Worm (Caenorhabditis elegans) whole organism, early embryonic: ENCODE data around the gene tag-244.

Source experiments
- ama-1 ChIP-seq: fragments of 150-350 bp; optimal IDR thresholded peaks from 2 replicates; lab custom pipeline; 2014
- ceh-13 ChIP-seq: fragments of 200-800 bp; sonication (Bioruptor generic); optimal IDR thresholded peaks from 2 replicates; lab custom pipeline; 2018; ENCODE audit warnings: mild to moderate bottlenecking, missing genetic modification characterization, missing compliant biosample characterization
- ets-7 ChIP-seq: sonication (generic microtip); optimal IDR thresholded peaks from 2 replicates; lab custom pipeline; 2016; ENCODE audit warnings: missing genotype, missing genetic modification characterization, missing compliant biosample characterization
- hmbx-1 ChIP-seq: sonication (generic microtip); optimal IDR thresholded peaks from 2 replicates; lab custom pipeline; 2016; ENCODE audit warnings: mild to moderate bottlenecking, missing genetic modification characterization, missing compliant biosample characterization
- hnd-1 ChIP-seq: sonication (generic microtip); optimal IDR thresholded peaks from 2 replicates; lab custom pipeline; 2016; ENCODE audit warnings: missing genetic modification characterization, missing compliant biosample characterization
- scrt-1 ChIP-seq: fragments of 200-800 bp; sonication (Bioruptor generic); IDR thresholded peaks from 2 replicates; pipeline ENCODE4 v1.3.6; 2022; ENCODE audit warnings: missing genetic modification characterization, missing compliant biosample characterization
- sea-1 ChIP-seq: fragments of 200-800 bp; sonication (Bioruptor generic); conservative IDR thresholded peaks from 2 replicates; pipeline ENCODE4 v1.3.6; 2022; ENCODE audit warnings: missing genetic modification characterization, missing compliant biosample characterization
- tbx-11 ChIP-seq: fragments of 200-800 bp; sonication (Bioruptor generic); IDR thresholded peaks from 2 replicates; pipeline ENCODE4 v1.3.6; 2022; ENCODE audit warnings: missing genetic modification characterization, missing compliant biosample characterization
- tra-4 ChIP-seq: sonication (generic microtip); optimal IDR thresholded peaks from 2 replicates; lab custom pipeline; 2017; ENCODE audit warnings: missing genetic modification characterization, missing compliant biosample characterization

DNA sequence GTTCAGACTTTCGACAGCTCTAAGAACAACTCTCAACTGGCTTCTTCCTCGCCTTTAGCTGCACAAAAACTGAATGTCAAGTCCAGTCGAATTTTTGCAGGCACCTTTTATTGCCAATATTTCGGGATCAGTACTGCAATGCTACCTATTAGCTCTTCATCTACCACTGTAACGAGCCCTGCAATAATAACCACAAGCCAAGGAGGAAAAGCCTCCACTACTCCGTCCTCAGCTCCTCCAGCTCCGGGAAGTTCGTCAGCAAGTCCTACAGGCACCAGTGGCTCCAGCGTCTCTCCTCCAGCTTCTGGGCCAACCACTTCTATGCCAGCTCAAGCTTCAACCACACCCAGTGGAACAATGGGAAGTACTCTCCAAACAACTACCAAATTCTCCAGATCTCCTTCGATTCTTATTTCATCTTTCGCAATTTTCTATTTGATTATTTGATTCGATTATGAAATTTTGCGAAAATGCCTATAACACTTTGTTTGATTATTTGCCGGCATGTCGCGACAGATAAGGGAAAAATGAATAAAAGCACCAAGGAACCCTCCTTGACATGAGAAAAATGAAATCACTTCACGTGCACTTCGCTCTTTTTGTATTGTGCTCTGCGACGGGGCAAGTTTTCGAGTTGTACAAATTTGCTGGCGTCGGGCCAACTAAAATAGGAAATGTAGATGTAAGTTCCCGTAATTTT is 4.5 kb downstream of the tag-244 start, which contains the start of gene C34H4.1:
- no peak for TF ChIP-seq ama-1
- TF ChIP-seq hmbx-1 (tag; lab: Kevin White, UChicago) = no peak
- TF ChIP-seq scrt-1 (GFP tag; lab: Robert Waterston, UW) = no peak
- TF ChIP-seq hnd-1 (tag; lab: Kevin White, UChicago) = no peak
- TF ChIP-seq tra-4 (tag; lab: Kevin White, UChicago) = no peak
- no peak for TF ChIP-seq tbx-11 (GFP tag; lab: Robert Waterston, UW)
- TF ChIP-seq ceh-13 (GFP tag; lab: Kevin White, UChicago) = no peak
- no peak for TF ChIP-seq sea-1 (GFP tag; lab: Robert Waterston, UW)
- no peak for TF ChIP-seq ets-7 (tag; lab: Kevin White, UChicago)
